Worm (Caenorhabditis elegans): Measurements from ENCODE around the gene M02G9.4.

- TF ChIP-seq nfya-1 (tag; optimal IDR thresholded peaks at IDR 0.05; ENCODE audit: insufficient read depth) (no peak), nhr-76 (tag; optimal IDR thresholded peaks at IDR 0.05) (no peak), ceh-82 (tag; optimal IDR thresholded peaks at IDR 0.05) (no peak), nhr-43 (tag; optimal IDR thresholded peaks at IDR 0.05; ENCODE audit: poor library complexity, severe bottlenecking) (no peak), R02D3.7 (tag; optimal IDR thresholded peaks at IDR 0.05) (no peak), elt-3 (tag; optimal IDR thresholded peaks at IDR 0.05) (no peak), skn-1 (tag; optimal IDR thresholded peaks at IDR 0.05) (no peak), ama-1 (optimal IDR thresholded peaks at IDR 0.05) (peak; percentile 75), nhr-28 (tag; optimal IDR thresholded peaks at IDR 0.05) (no peak), snpc-4 (tag; optimal IDR thresholded peaks at IDR 0.05) (no peak), ztf-11 (tag; optimal IDR thresholded peaks at IDR 0.05) (no peak), mdl-1 (tag; optimal IDR thresholded peaks at IDR 0.05) (no peak), fkh-10 (GFP tag; optimal IDR thresholded peaks at IDR 0.05) (no peak), ceh-9 (tag; optimal IDR thresholded peaks at IDR 0.05) (no peak)
These were observed 14.5 kb upstream of the M02G9.4 start, which contains the start of gene clpp-1 for ce11 chrII:10302646-10303045.
